Fruit fly (Drosophila melanogaster) whole organism, adult: Measurements from ENCODE around the gene aub.

Experiments used
- CG12768 ChIP-seq: fragments of 200-800 bp; sonication (Bioruptor generic); optimal IDR thresholded peaks from 2 replicates; lab custom pipeline; 2017; ENCODE audit warnings: missing biosample characterization, missing genetic modification characterization, mild to moderate bottlenecking, moderate library complexity, missing genetic modification reagents
- CG1620 ChIP-seq: fragments of 200-800 bp; sonication (Bioruptor generic); optimal IDR thresholded peaks from 2 replicates; lab custom pipeline; 2016; ENCODE audit warnings: missing biosample characterization, missing genetic modification characterization
- CG33017 ChIP-seq: fragments of 200-800 bp; sonication (Bioruptor generic); optimal IDR thresholded peaks from 2 replicates; lab custom pipeline; 2018; ENCODE audit warnings: missing biosample characterization, mild to moderate bottlenecking, missing genetic modification characterization, moderate library complexity
- CG5204 ChIP-seq: fragments of 200-800 bp; sonication (Bioruptor generic); optimal IDR thresholded peaks from 2 replicates; lab custom pipeline; 2016; ENCODE audit warnings: missing biosample characterization, missing genetic modification characterization
- Hr96 ChIP-seq: fragments of 200-800 bp; sonication (Bioruptor generic); optimal IDR thresholded peaks from 2 replicates; lab custom pipeline; 2016; ENCODE audit warnings: missing biosample characterization, missing genetic modification characterization
- cic ChIP-seq: fragments of 200-800 bp; sonication (Bioruptor generic); optimal IDR thresholded peaks from 2 replicates; lab custom pipeline; 2017; ENCODE audit warnings: missing biosample characterization, mild to moderate bottlenecking, missing genetic modification characterization, moderate library complexity
- cnc ChIP-seq, 2 experiments: fragments of >200 bp; optimal IDR thresholded peaks; 2 replicates each; lab custom pipeline; 2017
- kay ChIP-seq: fragments of 200-800 bp; sonication (Bioruptor generic); peaks from one replicate; lab custom pipeline; 2016; ENCODE audit warnings: missing biosample characterization, missing genetic modification characterization, borderline replicate concordance
- pad ChIP-seq: fragments of 200-800 bp; sonication (Bioruptor generic); optimal IDR thresholded peaks from 3 replicates; lab custom pipeline; 2017; ENCODE audit warnings: missing biosample characterization, missing genetic modification characterization, mild to moderate bottlenecking, moderate library complexity, missing genetic modification reagents
- toe ChIP-seq: fragments of 200-800 bp; sonication (Bioruptor generic); optimal IDR thresholded peaks from 2 replicates; lab custom pipeline; 2016; ENCODE audit warnings: missing biosample characterization, missing genetic modification characterization

- TF ChIP-seq pad (GFP tag; lab: Kevin White, UChicago) = no peak
- TF ChIP-seq cic (GFP tag; lab: Kevin White, UChicago) = no peak
- no peak for TF ChIP-seq CG1620 (GFP tag; lab: Kevin White, UChicago)
- TF ChIP-seq CG5204 = no peak
- TF ChIP-seq CG12768 (GFP tag; lab: Kevin White, UChicago) = no peak
- TF ChIP-seq CG33017 (tag; lab: Kevin White, UChicago) = no peak
- no peak for TF ChIP-seq toe (GFP tag; lab: Kevin White, UChicago)
- no peak for TF ChIP-seq Hr96
- TF ChIP-seq cnc (optimal IDR thresholded peaks at IDR 0.05; lab: Kevin White, UChicago) = no peak
- no peak for TF ChIP-seq kay (GFP tag; lab: Kevin White, UChicago)
Observed at dm6 chr2L:10968009-10968383, 33.3 kb downstream of the aub start.
